Worm (Caenorhabditis elegans) whole organism, mixed stage, embryonic: ENCODE measurements around the gene rpn-5.

Experiments
- lin-13 ChIP-seq: fragments of 150-350 bp; optimal IDR thresholded peaks from 2 replicates; lab custom pipeline; 2014; ENCODE audit warnings: missing biosample characterization, missing genetic modification characterization
- snpc-4 ChIP-seq: fragments of 150-350 bp; optimal IDR thresholded peaks from 2 replicates; lab custom pipeline; 2014; ENCODE audit warnings: missing biosample characterization, missing genetic modification characterization
- ztf-11 ChIP-seq: fragments of 150-350 bp; optimal IDR thresholded peaks from 2 replicates; lab custom pipeline; 2014; ENCODE audit warnings: missing biosample characterization, missing genetic modification characterization

DNA sequence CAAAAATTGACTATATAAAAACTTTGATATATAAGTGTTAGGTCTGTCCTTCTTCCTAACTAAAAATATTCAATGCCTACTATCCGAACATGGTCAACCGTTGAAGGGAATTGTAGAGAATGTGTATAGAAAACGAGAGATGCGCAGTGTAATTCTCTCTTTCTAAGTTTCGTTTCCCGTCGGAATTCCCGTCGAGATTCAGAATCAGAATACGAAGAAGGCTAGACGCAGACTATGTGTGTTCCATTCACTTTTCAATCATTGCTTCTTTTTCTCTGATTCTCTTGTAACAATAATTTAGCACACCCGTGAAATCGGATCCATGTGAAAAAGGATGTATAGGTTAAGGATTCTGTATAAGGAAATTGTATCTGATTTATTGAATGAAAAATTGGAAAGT is 36.2 kb upstream of the rpn-5 start:
- TF ChIP-seq snpc-4 (no peak), ztf-11 (tag; lab: Kevin White, UChicago) (no peak), lin-13 (no peak)
